Fruit fly (Drosophila melanogaster): ENCODE measurements around the gene fws.

The fws gene

dm6 chr2L:17465915-17466677, 14.7 kb downstream of the fws start (continued):
- TF ChIP-seq CG14860 (GFP tag; IDR thresholded peaks at IDR 0.05; ENCODE audit: partially characterized antibody) (no peak), D19A (tag; optimal IDR thresholded peaks at IDR 0.05) (peak; percentile 85), Camta (GFP tag; optimal IDR thresholded peaks at IDR 0.05) (peak; percentile 88), CG9727 (GFP tag; optimal IDR thresholded peaks at IDR 0.05) (peak; percentile 81), so (GFP tag; IDR thresholded peaks at IDR 0.05) (peak; percentile 64; the same call in 1 of the 3 replicates), Ravus (GFP tag; IDR thresholded peaks at IDR 0.05) (no peak), CG18599 (GFP tag; optimal IDR thresholded peaks at IDR 0.05) (peak; percentile 88), CG17612 (GFP tag; IDR thresholded peaks at IDR 0.05) (no peak), Opbp (GFP tag; IDR thresholded peaks at IDR 0.05; ENCODE audit: partially characterized antibody) (no peak), Neu2 (GFP tag; optimal IDR thresholded peaks at IDR 0.05; ENCODE audit: borderline replicate concordance) (no peak), CG2120 (GFP tag; optimal IDR thresholded peaks at IDR 0.05) (peak; percentile 79), E2f2 (GFP tag; IDR thresholded peaks at IDR 0.05) (peak; percentile 53; the same call in 1 of the 2 replicates), CG7556 (GFP tag; optimal IDR thresholded peaks at IDR 0.05) (peak; percentile 85), en (GFP tag; optimal IDR thresholded peaks at IDR 0.05) (peak; percentile 69), Oli (tag; optimal IDR thresholded peaks at IDR 0.05) (peak; percentile 82), dimm (GFP tag; IDR thresholded peaks at IDR 0.05) (peak; percentile 62; the same call in 1 of the 2 replicates), CG11093 (GFP tag; IDR thresholded peaks at IDR 0.05) (peak; percentile 59; the same call in 2 of the 3 replicates), fu2 (GFP tag; optimal IDR thresholded peaks at IDR 0.05) (peak; percentile 61), CG7271 (tag; optimal IDR thresholded peaks at IDR 0.05) (peak; percentile 62), Hand (GFP tag; optimal IDR thresholded peaks at IDR 0.05) (peak; percentile 80), Bgb (GFP tag; IDR thresholded peaks at IDR 0.05; ENCODE audit: partially characterized antibody) (no peak), ato (GFP tag; IDR thresholded peaks at IDR 0.05; ENCODE audit: partially characterized antibody) (no peak), nom (GFP tag; optimal IDR thresholded peaks at IDR 0.05) (no peak), bab2 (GFP tag; optimal IDR thresholded peaks at IDR 0.05) (peak; percentile 78), Dp (GFP tag; optimal IDR thresholded peaks at IDR 0.05) (no peak), CG2129 (GFP tag; IDR thresholded peaks at IDR 0.05; ENCODE audit: partially characterized antibody) (no peak), Fer1 (GFP tag; optimal IDR thresholded peaks at IDR 0.05) (peak; percentile 85), lola (GFP tag; optimal IDR thresholded peaks at IDR 0.05) (peak in 1 of 3 experiments; percentile 81), ab (GFP tag; optimal IDR thresholded peaks at IDR 0.05) (no peak), CG18619 (GFP tag; optimal IDR thresholded peaks at IDR 0.05) (peak; percentile 70), emc (GFP tag; optimal IDR thresholded peaks at IDR 0.05) (peak; percentile 69), slou (GFP tag; optimal IDR thresholded peaks at IDR 0.05) (peak; percentile 73), CG8478 (optimal IDR thresholded peaks at IDR 0.05) (no peak), odd (GFP tag; optimal IDR thresholded peaks at IDR 0.05) (peak; percentile 58), chm (GFP tag; IDR thresholded peaks at IDR 0.05) (no peak), Spps (tag; optimal IDR thresholded peaks at IDR 0.05) (peak; percentile 61), pros (GFP tag; optimal IDR thresholded peaks at IDR 0.05) (no peak), CG12104 (GFP tag; optimal IDR thresholded peaks at IDR 0.05) (peak; percentile 66), dmrt99B (tag; optimal IDR thresholded peaks at IDR 0.05) (peak; percentile 90), CG2889 (GFP tag; IDR thresholded peaks at IDR 0.05) (peak; percentile 61; the same call in 2 of the 3 replicates), ranshi (GFP tag; IDR thresholded peaks at IDR 0.05) (peak; percentile 84), tx (GFP tag; optimal IDR thresholded peaks at IDR 0.05) (peak; percentile 78), Chrac-16 (GFP tag; optimal IDR thresholded peaks at IDR 0.05) (peak; percentile 72), pzg (GFP tag; optimal IDR thresholded peaks at IDR 0.05) (no peak), CG12744 (GFP tag; optimal IDR thresholded peaks at IDR 0.05) (peak; percentile 52), chif (GFP tag; optimal IDR thresholded peaks at IDR 0.05) (peak; percentile 84), CG17359 (tag; optimal IDR thresholded peaks at IDR 0.05) (peak; percentile 88), eyg (GFP tag; optimal IDR thresholded peaks at IDR 0.05) (peak; percentile 62), esg (GFP tag; conservative IDR thresholded peaks at IDR 0.05) (peak; percentile 85)

Data from whole organism, embryonic.